Worm (Caenorhabditis elegans): Measurements from ENCODE around the gene M199.135.

The M199.135 gene

DNA sequence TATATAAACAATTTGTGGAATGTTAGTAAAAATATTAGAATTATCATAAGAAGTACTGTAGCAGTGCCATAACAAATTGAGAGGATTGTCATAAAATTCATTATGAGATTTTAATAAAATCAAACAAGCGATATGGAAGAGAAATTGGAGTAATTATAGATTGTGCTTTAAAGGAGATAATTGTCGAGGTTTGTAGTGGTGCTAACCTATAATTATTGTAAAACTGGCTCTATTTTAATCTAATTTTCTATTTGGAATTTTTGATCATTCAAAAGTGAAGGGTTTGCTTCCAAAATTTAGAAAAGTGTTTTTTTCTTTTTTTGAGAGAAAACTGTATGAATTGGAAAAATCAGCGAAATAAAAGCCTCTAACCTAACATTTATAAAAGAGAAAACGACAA, 26.4 kb downstream of the M199.135 start, which contains the start of gene srg-51:
TSS of gene srg-51 (minus strand) at position 101 of the 400 bp plus-strand sequence.
- no peak for TF ChIP-seq unc-62 (GFP tag; optimal IDR thresholded peaks at IDR 0.05)

DNA sequence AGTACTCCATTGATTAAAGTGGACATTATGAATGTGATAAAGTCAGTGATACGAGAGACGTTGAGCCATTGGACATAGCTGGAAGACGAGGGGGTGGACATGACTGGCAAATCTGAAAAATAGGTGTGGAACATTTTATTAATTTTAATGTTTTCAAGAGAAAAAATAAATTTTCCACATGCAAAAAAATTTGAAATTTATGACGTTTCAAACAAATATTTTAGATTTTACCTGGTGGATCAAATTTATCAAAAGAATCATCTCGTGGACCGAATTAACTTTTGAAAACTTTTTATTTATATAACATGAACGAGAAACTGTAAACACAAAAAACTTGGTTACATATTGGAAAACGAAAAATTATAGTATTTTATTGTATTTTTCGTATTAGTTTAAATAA, 32.7 kb downstream of the M199.135 start, which contains the start of gene str-78:
TSS of gene str-78 (minus strand) at position 101 of the 400 bp plus-strand sequence.
- no peak for TF ChIP-seq unc-62 (GFP tag; optimal IDR thresholded peaks at IDR 0.05)
